Fruit fly (Drosophila melanogaster): ENCODE measurements around the gene CG43093.

CG43093 gene

dm6 chr3R:22747423-22748090 is 22.6 kb downstream of the CG43093 start, which contains the start of gene CG17141:
CG17141 (minus strand) TSS chr3R:22747599.
- no peak for TF ChIP-seq CG8478 (optimal IDR thresholded peaks at IDR 0.05)
- no peak for TF ChIP-seq CTCF (optimal IDR thresholded peaks at IDR 0.05)

dm6 chr3R:22745432-22745831 is 24.7 kb downstream of the CG43093 start, which contains the start of the genes vret and HP1c:
vret (minus strand) TSS chr3R:22745581.
HP1c (plus strand) TSS chr3R:22745620.
- no peak for TF ChIP-seq CG8478 (optimal IDR thresholded peaks at IDR 0.05)
- TF ChIP-seq CTCF (optimal IDR thresholded peaks at IDR 0.05): peak in 1 of 2 experiments; percentile 13

- TF ChIP-seq CTCF (optimal IDR thresholded peaks at IDR 0.05): peak in 1 of 2 experiments; percentile 3
- TF ChIP-seq CG8478 (optimal IDR thresholded peaks at IDR 0.05): no peak
Observed at dm6 chr3R:22740930-22741329, 29.2 kb downstream of the CG43093 start, which contains the start of the genes Dcr-1 and CG6985. Dcr-1 (minus strand) TSS chr3R:22741091. CG6985 (plus strand) TSS chr3R:22741150.

dm6 chr3R:22733751-22734150 is 36.4 kb downstream of the CG43093 start, which contains the start of gene Takl2:
Takl2 (minus strand) TSS chr3R:22733851.
- no peak for TF ChIP-seq CTCF (optimal IDR thresholded peaks at IDR 0.05)
- no peak for TF ChIP-seq CG8478 (optimal IDR thresholded peaks at IDR 0.05)

- no peak for TF ChIP-seq CG8478 (optimal IDR thresholded peaks at IDR 0.05)
- no peak for TF ChIP-seq CTCF (optimal IDR thresholded peaks at IDR 0.05)
Observed at dm6 chr3R:22732995-22733394, 37.1 kb downstream of the CG43093 start.

- no peak for TF ChIP-seq CTCF (optimal IDR thresholded peaks at IDR 0.05)
- TF ChIP-seq CG8478 (optimal IDR thresholded peaks at IDR 0.05): no peak
Observed at dm6 chr3R:22727857-22728256, 42.2 kb downstream of the CG43093 start.

dm6 chr3R:22727456-22727833 is 42.7 kb downstream of the CG43093 start:
- no peak for TF ChIP-seq CG8478 (optimal IDR thresholded peaks at IDR 0.05)
- TF ChIP-seq CTCF (optimal IDR thresholded peaks at IDR 0.05): no peak

dm6 chr3R:22726771-22727455 is 43.2 kb downstream of the CG43093 start, which contains the start of gene CG45049:
CG45049 (plus strand) TSS chr3R:22726967.
- TF ChIP-seq CG8478 (optimal IDR thresholded peaks at IDR 0.05) (no peak), CTCF (optimal IDR thresholded peaks at IDR 0.05) (no peak)

- TF ChIP-seq CG8478 (optimal IDR thresholded peaks at IDR 0.05) (no peak), CTCF (optimal IDR thresholded peaks at IDR 0.05) (peak; percentile 2 to 34)
Observed at dm6 chr3R:22726031-22726770, 43.9 kb downstream of the CG43093 start, which contains the start of gene RNF220. RNF220 (minus strand) TSS chr3R:22726414.

dm6 chr3R:22724149-22724973 is 45.7 kb downstream of the CG43093 start, which contains the start of gene Irp-1A:
Irp-1A (minus strand) TSS chr3R:22724587.
- no peak for TF ChIP-seq CTCF (optimal IDR thresholded peaks at IDR 0.05)
- no peak for TF ChIP-seq CG8478 (optimal IDR thresholded peaks at IDR 0.05)

- TF ChIP-seq CG8478 (optimal IDR thresholded peaks at IDR 0.05): no peak
- TF ChIP-seq CTCF (optimal IDR thresholded peaks at IDR 0.05): peak in 1 of 2 experiments; percentile 21
Observed at dm6 chr3R:22720808-22721306, 49.2 kb downstream of the CG43093 start, which contains the start of gene wge. wge (minus strand) TSS chr3R:22721150.

All from S2 (cell line).